Worm (Caenorhabditis elegans): ENCODE results near the gene B0432.10.

B0432.10 gene

ce11 chrII:255124-255523, 31.0 kb downstream of the B0432.10 start (continued):
- TF ChIP-seq gmeb-2 (tag; optimal IDR thresholded peaks at IDR 0.05) (peak; percentile 63), ceh-2 (tag; optimal IDR thresholded peaks at IDR 0.05) (peak; percentile 82), dve-1 (tag; optimal IDR thresholded peaks at IDR 0.05) (peak; percentile 42), dmd-4 (tag; optimal IDR thresholded peaks at IDR 0.05; ENCODE audit: borderline replicate concordance) (peak; percentile 80), pros-1 (tag; optimal IDR thresholded peaks at IDR 0.05) (no peak), F13H6.1 (tag; optimal IDR thresholded peaks at IDR 0.05) (peak; percentile 73), ceh-31 (tag; optimal IDR thresholded peaks at IDR 0.05) (peak; percentile 92), ceh-19 (GFP tag; optimal IDR thresholded peaks at IDR 0.05) (peak; percentile 74), tbx-2 (tag; optimal IDR thresholded peaks at IDR 0.05) (peak; percentile 93), ceh-22 (tag; optimal IDR thresholded peaks at IDR 0.05) (no peak), pat-9 (tag; optimal IDR thresholded peaks at IDR 0.05) (peak; percentile 76), pax-1 (tag; optimal IDR thresholded peaks at IDR 0.05) (peak; percentile 48), ceh-45 (GFP tag; IDR thresholded peaks at IDR 0.05) (0 out of 2 replicates have a peak, but pooled peaks have one; percentile 45), unc-86 (tag; optimal IDR thresholded peaks at IDR 0.05) (peak; percentile 83), elt-2 (tag; optimal IDR thresholded peaks at IDR 0.05) (peak; percentile 89), K09A11.1 (tag; optimal IDR thresholded peaks at IDR 0.05; ENCODE audit: insufficient read depth) (peak; percentile 67)

- TF ChIP-seq ttx-3 (tag; optimal IDR thresholded peaks at IDR 0.05), result no peak
- TF ChIP-seq K09A11.1 (tag; optimal IDR thresholded peaks at IDR 0.05; ENCODE audit: insufficient read depth), result no peak
- TF ChIP-seq unc-55 (GFP tag; optimal IDR thresholded peaks at IDR 0.05), result no peak
- no peak for TF ChIP-seq lim-6 (tag; optimal IDR thresholded peaks at IDR 0.05)
- TF ChIP-seq ceh-30 (tag; optimal IDR thresholded peaks at IDR 0.05), result no peak
- TF ChIP-seq T23F11.4 (GFP tag; optimal IDR thresholded peaks at IDR 0.05), result no peak
- TF ChIP-seq mec-3 (tag; optimal IDR thresholded peaks at IDR 0.05; ENCODE audit: borderline replicate concordance), result no peak
- no peak for TF ChIP-seq ceh-31 (tag; optimal IDR thresholded peaks at IDR 0.05)
- no peak for TF ChIP-seq hlh-30 (tag; optimal IDR thresholded peaks at IDR 0.05; ENCODE audit: insufficient read depth)
- no peak for TF ChIP-seq nhr-11 (tag; optimal IDR thresholded peaks at IDR 0.05)
- no peak for TF ChIP-seq dve-1 (tag; optimal IDR thresholded peaks at IDR 0.05)
Observed at ce11 chrII:247736-248135, 38.3 kb downstream of the B0432.10 start.

- TF ChIP-seq T23F11.4 (GFP tag; optimal IDR thresholded peaks at IDR 0.05) (no peak), elt-2 (tag; optimal IDR thresholded peaks at IDR 0.05) (peak; percentile 83), lin-11 (tag; optimal IDR thresholded peaks at IDR 0.05) (no peak), gmeb-2 (tag; optimal IDR thresholded peaks at IDR 0.05) (no peak), pqm-1 (tag; optimal IDR thresholded peaks at IDR 0.05) (peak; percentile 24)
Observed at ce11 chrII:240043-240442, 46.0 kb downstream of the B0432.10 start.

ce11 chrII:237721-238120, 48.4 kb downstream of the B0432.10 start, which contains the start of gene laat-1:
laat-1 (minus strand) TSS chrII:237821.
- TF ChIP-seq hlh-15 (tag; optimal IDR thresholded peaks at IDR 0.05) (no peak), pros-1 (tag; optimal IDR thresholded peaks at IDR 0.05) (no peak), ets-4 (tag; optimal IDR thresholded peaks at IDR 0.05) (no peak), ceh-24 (tag; optimal IDR thresholded peaks at IDR 0.05) (no peak), hlh-6 (tag; optimal IDR thresholded peaks at IDR 0.05) (no peak), T23F11.4 (GFP tag; optimal IDR thresholded peaks at IDR 0.05) (no peak), pat-9 (tag; optimal IDR thresholded peaks at IDR 0.05) (no peak), unc-3 (GFP tag; conservative IDR thresholded peaks at IDR 0.05) (no peak), unc-3 (tag; optimal IDR thresholded peaks at IDR 0.05) (no peak), ztf-16 (tag; optimal IDR thresholded peaks at IDR 0.05) (no peak), ceh-18 (tag; optimal IDR thresholded peaks at IDR 0.05) (no peak), pha-4 (tag; optimal IDR thresholded peaks at IDR 0.05) (no peak), unc-42 (tag; optimal IDR thresholded peaks at IDR 0.05) (no peak), ceh-22 (tag; optimal IDR thresholded peaks at IDR 0.05) (no peak), fkh-6 (tag; optimal IDR thresholded peaks at IDR 0.05) (no peak), C08G9.2 (tag; optimal IDR thresholded peaks at IDR 0.05) (no peak), pha-2 (tag; optimal IDR thresholded peaks at IDR 0.05) (no peak), Y22D7AL.16 (tag; optimal IDR thresholded peaks at IDR 0.05) (no peak), hlh-8 (tag; optimal IDR thresholded peaks at IDR 0.05) (no peak), sox-2 (GFP tag; IDR thresholded peaks at IDR 0.05) (no peak), ahr-1 (tag; optimal IDR thresholded peaks at IDR 0.05) (no peak)

Data from whole organism, late embryonic.